Fruit fly (Drosophila melanogaster) whole organism, embryonic: Measurements from ENCODE around the gene pygo.

Experiments
- ATbp ChIP-seq: fragments of 200-800 bp; sonication (Bioruptor generic); optimal IDR thresholded peaks from 2 replicates; lab custom pipeline; 2017; ENCODE audit warnings: missing biosample characterization, mild to moderate bottlenecking, missing genetic modification characterization, missing genetic modification reagents
- Asciz ChIP-seq: fragments of 200-800 bp; sonication (Bioruptor generic); optimal IDR thresholded peaks from 2 replicates; lab custom pipeline; 2017; ENCODE audit warnings: missing biosample characterization, mild to moderate bottlenecking, missing genetic modification characterization, missing genetic modification reagents
- BEAF-32 ChIP-seq: fragments of 200-800 bp; sonication (Bioruptor generic); optimal IDR thresholded peaks from 3 replicates; lab custom pipeline; 2017; ENCODE audit warnings: missing biosample characterization, missing genetic modification characterization, mild to moderate bottlenecking, moderate library complexity, missing genetic modification reagents
- BtbVII ChIP-seq: fragments of 200-800 bp; sonication (Bioruptor generic); optimal IDR thresholded peaks from 3 replicates; lab custom pipeline; 2017; ENCODE audit warnings: missing biosample characterization, mild to moderate bottlenecking, missing genetic modification characterization
- CG10209 ChIP-seq: fragments of 200-800 bp; sonication (Bioruptor generic); optimal IDR thresholded peaks from 3 replicates; lab custom pipeline; 2017; ENCODE audit warnings: missing biosample characterization, mild to moderate bottlenecking, missing genetic modification characterization, missing genetic modification reagents
- CG1024 ChIP-seq: fragments of 200-800 bp; sonication (Bioruptor generic); IDR thresholded peaks from 2 replicates; pipeline ENCODE4 v1.3.6; 2022; ENCODE audit warnings: missing biosample characterization, missing genetic modification characterization
- CG12391 ChIP-seq: fragments of 200-800 bp; sonication (Bioruptor generic); optimal IDR thresholded peaks from 3 replicates; lab custom pipeline; 2018; ENCODE audit warnings: missing biosample characterization, mild to moderate bottlenecking, missing genetic modification characterization, moderate library complexity
- CG12769 ChIP-seq: fragments of 200-800 bp; sonication (Bioruptor generic); optimal IDR thresholded peaks from 2 replicates; lab custom pipeline; 2019; ENCODE audit warnings: missing biosample characterization, mild to moderate bottlenecking, missing genetic modification characterization, moderate library complexity
- CG15073 ChIP-seq: fragments of 200-800 bp; sonication (Bioruptor generic); optimal IDR thresholded peaks from 2 replicates; lab custom pipeline; 2016; ENCODE audit warnings: missing biosample characterization, missing genetic modification characterization
- CG15514 ChIP-seq: fragments of 200-800 bp; sonication (Bioruptor generic); optimal IDR thresholded peaks from 3 replicates; lab custom pipeline; 2017; ENCODE audit warnings: missing biosample characterization, missing genetic modification characterization, mild to moderate bottlenecking, moderate library complexity, missing genetic modification reagents
- CG2120 ChIP-seq: fragments of 200-800 bp; sonication (Bioruptor generic); optimal IDR thresholded peaks from 3 replicates; lab custom pipeline; 2016; ENCODE audit warnings: missing biosample characterization, missing genetic modification characterization
- CG2712 ChIP-seq: fragments of 200-800 bp; optimal IDR thresholded peaks from 3 replicates; lab custom pipeline; 2019; ENCODE audit warnings: missing biosample characterization, mild to moderate bottlenecking, missing genetic modification characterization, moderate library complexity
- CG30403 ChIP-seq: fragments of 200-800 bp; sonication (Bioruptor generic); optimal IDR thresholded peaks from 3 replicates; lab custom pipeline; 2016; ENCODE audit warnings: missing biosample characterization, missing genetic modification characterization
- CG31224 ChIP-seq: fragments of 200-800 bp; sonication (Bioruptor generic); IDR thresholded peaks from 2 replicates; pipeline ENCODE4 v1.3.6; 2022; ENCODE audit warnings: missing biosample characterization, missing genetic modification characterization
- CG4328 ChIP-seq: fragments of 200-800 bp; sonication (Bioruptor generic); optimal IDR thresholded peaks from 3 replicates; lab custom pipeline; 2017; ENCODE audit warnings: missing biosample characterization, missing genetic modification reagents, missing genetic modification characterization
- CG6175 ChIP-seq: fragments of 200-800 bp; sonication (Bioruptor generic); IDR thresholded peaks from 3 replicates; pipeline ENCODE4 v1.3.6; 2022; ENCODE audit warnings: missing biosample characterization, missing genetic modification characterization
- CG6689 ChIP-seq: fragments of 200-800 bp; sonication (Bioruptor generic); IDR thresholded peaks from 2 replicates; pipeline ENCODE4 v1.3.6; 2022; ENCODE audit warnings: missing biosample characterization, missing genetic modification characterization
- CG9609 ChIP-seq: fragments of 200-800 bp; sonication (Bioruptor generic); optimal IDR thresholded peaks from 3 replicates; lab custom pipeline; 2016; ENCODE audit warnings: missing biosample characterization, missing genetic modification characterization
- ERR ChIP-seq: fragments of 200-800 bp; sonication (Bioruptor generic); optimal IDR thresholded peaks from 2 replicates; lab custom pipeline; 2016; ENCODE audit warnings: missing biosample characterization, missing genetic modification characterization
- Elba2 ChIP-seq: fragments of 200-800 bp; sonication (Bioruptor generic); optimal IDR thresholded peaks from 3 replicates; lab custom pipeline; 2016; ENCODE audit warnings: missing biosample characterization, missing genetic modification characterization
- GATAe ChIP-seq: fragments of 200-800 bp; sonication (Bioruptor generic); conservative IDR thresholded peaks from 2 replicates; pipeline ENCODE4 v1.3.6; 2022; ENCODE audit warnings: missing biosample characterization, missing genetic modification characterization
- Gsc ChIP-seq: fragments of 200-800 bp; sonication (Bioruptor generic); IDR thresholded peaks from 2 replicates; pipeline ENCODE4 v1.3.6; 2022; ENCODE audit warnings: missing biosample characterization, missing genetic modification characterization
- HLH4C ChIP-seq: fragments of 200-800 bp; sonication (Bioruptor generic); IDR thresholded peaks from 3 replicates; pipeline ENCODE4 v1.3.6; 2022; ENCODE audit warnings: missing biosample characterization, missing genetic modification characterization; ENCODE audit not compliant: partially characterized antibody
- Hey ChIP-seq: fragments of 200-800 bp; sonication (Bioruptor generic); optimal IDR thresholded peaks from 3 replicates; lab custom pipeline; 2018; ENCODE audit warnings: missing biosample characterization, mild to moderate bottlenecking, missing genetic modification characterization
- Hr39 ChIP-seq: fragments of >200 bp; optimal IDR thresholded peaks from 2 replicates; lab custom pipeline; 2017
- Lim3 ChIP-seq: fragments of 200-800 bp; sonication (Bioruptor generic); IDR thresholded peaks from 2 replicates; pipeline ENCODE4 v1.3.6; 2022; ENCODE audit warnings: missing biosample characterization, missing genetic modification characterization
- Lpt ChIP-seq: fragments of >200 bp; optimal IDR thresholded peaks from 2 replicates; lab custom pipeline; 2018; ENCODE audit warnings: missing biosample characterization, missing genetic modification characterization
- Mad ChIP-seq: fragments of 200-800 bp; sonication (Bioruptor generic); optimal IDR thresholded peaks from 2 replicates; lab custom pipeline; 2016; ENCODE audit warnings: missing biosample characterization, missing genetic modification characterization
- Oaz ChIP-seq: fragments of 200-800 bp; sonication (Bioruptor generic); IDR thresholded peaks from 2 replicates; pipeline ENCODE4 v1.3.6; 2022; ENCODE audit warnings: missing biosample characterization, missing genetic modification characterization
- Pdp1 ChIP-seq, 2 experiments: fragments of 200-800 bp; sonication (Bioruptor generic); optimal IDR thresholded peaks; 3 replicates each; lab custom pipeline; 2016; ENCODE audit warnings: missing biosample characterization in 2 of 2, missing genetic modification characterization in 2 of 2, mild to moderate bottlenecking in 1 of 2, moderate library complexity in 1 of 2
- Ssrp ChIP-seq: fragments of 200-800 bp; sonication (Bioruptor generic); optimal IDR thresholded peaks from 2 replicates; lab custom pipeline; 2018; ENCODE audit warnings: missing biosample characterization, mild to moderate bottlenecking, missing genetic modification characterization, moderate library complexity
- abd-A ChIP-seq: fragments of 200-800 bp; sonication (Bioruptor generic); optimal IDR thresholded peaks from 3 replicates; lab custom pipeline; 2019; ENCODE audit warnings: missing biosample characterization, mild to moderate bottlenecking, missing genetic modification characterization, moderate library complexity
- ase ChIP-seq: fragments of 200-800 bp; sonication (Bioruptor generic); IDR thresholded peaks from 3 replicates; pipeline ENCODE4 v1.3.6; 2022; ENCODE audit warnings: missing biosample characterization, missing genetic modification characterization
- ato ChIP-seq: fragments of 200-800 bp; sonication (Bioruptor generic); IDR thresholded peaks from 2 replicates; pipeline ENCODE4 v1.3.6; 2022; ENCODE audit warnings: missing biosample characterization, missing genetic modification characterization; ENCODE audit not compliant: partially characterized antibody
- cad ChIP-seq: fragments of >200 bp; optimal IDR thresholded peaks from 2 replicates; lab custom pipeline; 2017; ENCODE audit warnings: missing biosample characterization, missing genetic modification characterization
- cas ChIP-seq: fragments of 200-800 bp; sonication (Bioruptor generic); IDR thresholded peaks from 2 replicates; pipeline ENCODE4 v1.3.6; 2022; ENCODE audit warnings: missing biosample characterization, missing genetic modification characterization
- da ChIP-seq: fragments of 200-800 bp; sonication (Bioruptor generic); optimal IDR thresholded peaks from 2 replicates; lab custom pipeline; 2016; ENCODE audit warnings: missing biosample characterization, missing genetic modification characterization
- fru ChIP-seq: fragments of >200 bp; optimal IDR thresholded peaks from 2 replicates; lab custom pipeline; 2017
- jigr1 ChIP-seq: fragments of 200-800 bp; sonication (Bioruptor generic); IDR thresholded peaks from 3 replicates; pipeline ENCODE4 v1.3.6; 2022; ENCODE audit warnings: missing biosample characterization, missing genetic modification characterization
- kay ChIP-seq: fragments of 200-800 bp; sonication (Bioruptor generic); optimal IDR thresholded peaks from 2 replicates; lab custom pipeline; 2016; ENCODE audit warnings: missing biosample characterization, missing genetic modification characterization
- ken ChIP-seq: fragments of 200-800 bp; sonication (Bioruptor generic); IDR thresholded peaks from 3 replicates; pipeline ENCODE4 v1.3.6; 2022; ENCODE audit warnings: missing biosample characterization, missing genetic modification characterization
- nmo ChIP-seq: fragments of 200-800 bp; sonication (Bioruptor generic); optimal IDR thresholded peaks from 2 replicates; lab custom pipeline; 2018; ENCODE audit warnings: missing biosample characterization, mild to moderate bottlenecking, missing genetic modification characterization, moderate library complexity
- nom ChIP-seq: fragments of 200-800 bp; sonication (Bioruptor generic); optimal IDR thresholded peaks from 2 replicates; lab custom pipeline; 2017; ENCODE audit warnings: missing biosample characterization, missing genetic modification characterization, mild to moderate bottlenecking, moderate library complexity, missing genetic modification reagents
- onecut ChIP-seq: fragments of 200-800 bp; sonication (Bioruptor generic); IDR thresholded peaks from 2 replicates; pipeline ENCODE4 v1.3.6; 2022; ENCODE audit warnings: missing biosample characterization, missing genetic modification characterization
- pan ChIP-seq, 4 experiments: fragments of >200 bp in 3 of 4; fragments of 200-800 bp in 1 of 4; sonication (Bioruptor generic) in 1 of 4; optimal IDR thresholded peaks in 3 of 4; IDR thresholded peaks in 1 of 4; 2 replicates each; pipeline versions ENCODE4 v1.3.6 to Lab custom; 2017 to 2022; ENCODE audit warnings: missing biosample characterization in 2 of 4, missing genetic modification characterization in 2 of 4, mixed read lengths in 1 of 4
- ro ChIP-seq: fragments of 200-800 bp; sonication (Bioruptor generic); IDR thresholded peaks from 2 replicates; pipeline ENCODE4 v1.3.6; 2022; ENCODE audit warnings: missing biosample characterization, missing genetic modification characterization
- run ChIP-seq: fragments of 200-800 bp; sonication (Bioruptor generic); optimal IDR thresholded peaks from 3 replicates; lab custom pipeline; 2018; ENCODE audit warnings: missing biosample characterization, mild to moderate bottlenecking, missing genetic modification characterization
- scrt ChIP-seq: fragments of 200-800 bp; sonication (Bioruptor generic); optimal IDR thresholded peaks from 2 replicates; lab custom pipeline; 2018; ENCODE audit warnings: missing biosample characterization, mild to moderate bottlenecking, missing genetic modification characterization, moderate library complexity
- so ChIP-seq: fragments of 200-800 bp; sonication (Bioruptor generic); IDR thresholded peaks from 3 replicates; pipeline ENCODE4 v1.3.6; 2022; ENCODE audit warnings: missing biosample characterization, missing genetic modification characterization
- sob ChIP-seq: fragments of 200-800 bp; sonication (Bioruptor generic); IDR thresholded peaks from 2 replicates; pipeline ENCODE4 v1.3.6; 2022; ENCODE audit warnings: missing biosample characterization, missing genetic modification characterization
- stc ChIP-seq: fragments of 200-800 bp; sonication (Bioruptor generic); IDR thresholded peaks from 2 replicates; pipeline ENCODE4 v1.3.6; 2022; ENCODE audit warnings: missing biosample characterization, missing genetic modification characterization
- tll ChIP-seq, 2 experiments: fragments of 200-800 bp in 1 of 2; fragments of >200 bp in 1 of 2; sonication (Bioruptor generic) in 1 of 2; optimal IDR thresholded peaks; 2 replicates each; lab custom pipeline; 2017 to 2019; ENCODE audit warnings: missing biosample characterization in 2 of 2, missing genetic modification characterization in 2 of 2, mild to moderate bottlenecking in 1 of 2, moderate library complexity in 1 of 2

Gene pygo

DNA sequence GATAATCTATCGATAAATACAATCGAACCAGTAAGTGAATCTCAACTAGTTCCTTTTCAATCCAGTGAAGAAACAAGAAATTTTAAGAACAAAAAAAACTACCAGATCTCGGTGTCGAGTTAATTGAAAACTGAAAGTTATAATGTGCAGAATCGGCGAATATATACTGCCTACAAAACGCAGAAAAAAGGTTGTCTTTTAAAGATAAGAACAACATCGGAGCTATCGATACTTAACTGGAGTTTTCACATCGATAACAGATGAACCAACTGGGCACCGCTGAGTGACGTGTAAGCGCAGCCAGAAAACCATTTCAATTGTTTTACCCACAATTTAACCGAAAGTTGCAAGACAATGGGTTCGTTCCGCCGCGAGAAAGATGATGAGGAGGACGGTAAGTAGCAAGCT is 8.6 kb downstream of the pygo start, which contains the start of gene gammaCOP (continued):
- TF ChIP-seq Elba2 (GFP tag; lab: Kevin White, UChicago) = no peak
- TF ChIP-seq da = no peak
- TF ChIP-seq ATbp (GFP tag; lab: Kevin White, UChicago) = no peak
- TF ChIP-seq so (GFP tag; lab: Robert Waterston, UW) = no peak
- TF ChIP-seq CG9609 (GFP tag; lab: Kevin White, UChicago) = no peak
- peak; percentile 92 for TF ChIP-seq HLH4C
- no peak for TF ChIP-seq Gsc (GFP tag; lab: Robert Waterston, UW)
- TF ChIP-seq Hr39 (lab: Kevin White, UChicago) = no peak
- no peak for TF ChIP-seq cad (GFP tag; lab: Kevin White, UChicago)
- peak; percentile 36 for TF ChIP-seq CG2712
- TF ChIP-seq pan (optimal IDR thresholded peaks at IDR 0.05; lab: Kevin White, UChicago) = no peak
- no peak for TF ChIP-seq pan (GFP tag; optimal IDR thresholded peaks at IDR 0.05 in 1 of 2, IDR thresholded peaks at IDR 0.05 in 1 of 2)
- TF ChIP-seq jigr1 (GFP tag; lab: Robert Waterston, UW) = no peak
- no peak for TF ChIP-seq tll (GFP tag; optimal IDR thresholded peaks at IDR 0.05; lab: Kevin White, UChicago)
- peak; percentile 99 for TF ChIP-seq CG15514 (GFP tag; lab: Kevin White, UChicago)
- TF ChIP-seq Hey (tag; lab: Kevin White, UChicago) = no peak
- no peak for TF ChIP-seq Oaz (GFP tag; lab: Robert Waterston, UW)
- TF ChIP-seq CG2120 = no peak
- TF ChIP-seq Mad (GFP tag; lab: Kevin White, UChicago) = no peak
- no peak for TF ChIP-seq cas (GFP tag; lab: Robert Waterston, UW)
- TF ChIP-seq run (tag; lab: Kevin White, UChicago) = no peak
- no peak for TF ChIP-seq Asciz (GFP tag; lab: Kevin White, UChicago)
- TF ChIP-seq CG1024 (GFP tag; lab: Robert Waterston, UW) = no peak
- TF ChIP-seq fru (lab: Kevin White, UChicago) = no peak
- no peak for TF ChIP-seq ken (GFP tag; lab: Robert Waterston, UW)
- no peak for TF ChIP-seq CG31224 (GFP tag; lab: Robert Waterston, UW)
- TF ChIP-seq CG15073 (GFP tag; lab: Kevin White, UChicago) = no peak
- no peak for TF ChIP-seq CG6689
- peak; percentile 76 for TF ChIP-seq ato (GFP tag; lab: Robert Waterston, UW)
- TF ChIP-seq CG10209 = no peak
- no peak for TF ChIP-seq onecut (GFP tag; lab: Robert Waterston, UW)
- TF ChIP-seq nom = no peak
- TF ChIP-seq ro = no peak
- TF ChIP-seq sob (GFP tag; lab: Robert Waterston, UW) = no peak
- no peak for TF ChIP-seq ase
- TF ChIP-seq Lpt (GFP tag; lab: Kevin White, UChicago) = no peak
- TF ChIP-seq abd-A = no peak
- peak in 1 of 2 experiments; percentile 40 for TF ChIP-seq Pdp1 (GFP tag; optimal IDR thresholded peaks at IDR 0.05; lab: Kevin White, UChicago)
- no peak for TF ChIP-seq scrt (GFP tag; lab: Kevin White, UChicago)
- no peak for TF ChIP-seq stc (GFP tag; lab: Robert Waterston, UW)
- no peak for TF ChIP-seq ERR (GFP tag; lab: Kevin White, UChicago)
- TF ChIP-seq Lim3 (GFP tag; lab: Robert Waterston, UW) = no peak
- peak; percentile 53 for TF ChIP-seq nmo
- TF ChIP-seq CG4328 (GFP tag; lab: Kevin White, UChicago) = no peak
- TF ChIP-seq BtbVII (GFP tag; lab: Kevin White, UChicago) = no peak
- no peak for TF ChIP-seq CG30403 (GFP tag; lab: Kevin White, UChicago)
- peak; percentile 16 for TF ChIP-seq CG12391 (tag; lab: Kevin White, UChicago)
- TF ChIP-seq CG6175 = no peak
- TF ChIP-seq GATAe = no peak
- TF ChIP-seq BEAF-32 (GFP tag; lab: Kevin White, UChicago) = peak; percentile 87
- peak; percentile 34 for TF ChIP-seq kay (GFP tag; lab: Kevin White, UChicago)
- no peak for TF ChIP-seq Ssrp (tag; lab: Kevin White, UChicago)
- TF ChIP-seq CG12769 (tag; lab: Kevin White, UChicago) = no peak
